Worm (Caenorhabditis elegans) whole organism, L1 larva: ENCODE data around the gene C23H3.5.

Experiments
- C04F5.9 ChIP-seq: sonication (generic microtip); optimal IDR thresholded peaks from 2 replicates; lab custom pipeline; 2016; ENCODE audit warnings: missing genetic modification characterization, missing compliant biosample characterization
- C16A3.4 ChIP-seq: fragments of 150-350 bp; optimal IDR thresholded peaks from 2 replicates; lab custom pipeline; 2014; ENCODE audit warnings: missing biosample characterization, missing genetic modification characterization
- C34B4.2 ChIP-seq: sonication (generic microtip); optimal IDR thresholded peaks from 2 replicates; lab custom pipeline; 2017; ENCODE audit warnings: mild to moderate bottlenecking, missing genetic modification characterization, missing compliant biosample characterization
- aha-1 ChIP-seq: fragments of 150-350 bp; optimal IDR thresholded peaks from 2 replicates; lab custom pipeline; 2014; ENCODE audit warnings: missing biosample characterization, missing genetic modification characterization
- aly-2 ChIP-seq: fragments of 150-350 bp; optimal IDR thresholded peaks from 2 replicates; lab custom pipeline; 2014; ENCODE audit warnings: missing biosample characterization, missing genetic modification characterization
- blmp-1 ChIP-seq: fragments of 150-350 bp; optimal IDR thresholded peaks from 2 replicates; lab custom pipeline; 2014; ENCODE audit warnings: missing biosample characterization, missing genetic modification characterization
- ceh-63 ChIP-seq: fragments of 200-800 bp; sonication (Bioruptor generic); optimal IDR thresholded peaks from 2 replicates; lab custom pipeline; 2018; ENCODE audit warnings: mild to moderate bottlenecking, missing genetic modification characterization, missing compliant biosample characterization
- ceh-88 ChIP-seq: fragments of 200-800 bp; sonication (Bioruptor generic); IDR thresholded peaks from 2 replicates; pipeline ENCODE4 v1.3.6; 2022; ENCODE audit warnings: missing genetic modification characterization, missing compliant biosample characterization
- dpl-1 ChIP-seq, 3 experiments: fragments of 150-350 bp in 2 of 3; sonication (generic microtip) in 1 of 3; optimal IDR thresholded peaks; 2 replicates each; lab custom pipeline; 2014 to 2017; ENCODE audit warnings: missing biosample characterization in 3 of 3, missing genetic modification characterization in 3 of 3, missing genetic modification reagents in 3 of 3
- ets-5 ChIP-seq: fragments of 200-800 bp; sonication (Bioruptor generic); IDR thresholded peaks from 2 replicates; pipeline ENCODE4 v1.3.6; 2022; ENCODE audit warnings: missing genetic modification characterization, missing compliant biosample characterization
- fkh-10 ChIP-seq: sonication (generic microtip); optimal IDR thresholded peaks from 2 replicates; lab custom pipeline; 2017; ENCODE audit warnings: missing biosample characterization, missing genetic modification reagents, missing genetic modification characterization
- fkh-4 ChIP-seq: sonication (generic microtip); optimal IDR thresholded peaks from 2 replicates; lab custom pipeline; 2016; ENCODE audit warnings: missing compliant biosample characterization, missing genetic modification characterization, borderline replicate concordance
- fkh-8 ChIP-seq: sonication (generic microtip); optimal IDR thresholded peaks from 2 replicates; lab custom pipeline; 2016; ENCODE audit warnings: mild to moderate bottlenecking, missing genetic modification characterization, missing compliant biosample characterization
- hlh-17 ChIP-seq: fragments of 200-800 bp; sonication (Bioruptor generic); optimal IDR thresholded peaks from 2 replicates; lab custom pipeline; 2018; ENCODE audit warnings: missing genetic modification characterization, mild to moderate bottlenecking, missing compliant biosample characterization, moderate library complexity, borderline replicate concordance
- hlh-4 ChIP-seq: sonication (generic microtip); optimal IDR thresholded peaks from 2 replicates; lab custom pipeline; 2016; ENCODE audit warnings: mild to moderate bottlenecking, missing genetic modification characterization, missing compliant biosample characterization
- irx-1 ChIP-seq: sonication (generic microtip); optimal IDR thresholded peaks from 2 replicates; lab custom pipeline; 2016; ENCODE audit warnings: missing genetic modification characterization, missing compliant biosample characterization
- jun-1 ChIP-seq: fragments of 150-350 bp; optimal IDR thresholded peaks from 2 replicates; lab custom pipeline; 2014; ENCODE audit warnings: missing biosample characterization, missing genetic modification reagents, missing genetic modification characterization
- lin-13 ChIP-seq: fragments of 150-350 bp; optimal IDR thresholded peaks from 2 replicates; lab custom pipeline; 2014; ENCODE audit warnings: missing biosample characterization, missing genetic modification reagents, missing genetic modification characterization
- lin-14 ChIP-seq: fragments of 200-800 bp; sonication (Bioruptor generic); optimal IDR thresholded peaks from 2 replicates; lab custom pipeline; 2018; ENCODE audit warnings: mild to moderate bottlenecking, missing genetic modification characterization, moderate library complexity, missing compliant biosample characterization
- lsy-2 ChIP-seq, 2 experiments: fragments of 150-350 bp; optimal IDR thresholded peaks; 2 replicates each; lab custom pipeline; 2014; ENCODE audit warnings: missing biosample characterization in 2 of 2, missing genetic modification characterization in 2 of 2
- mab-9 ChIP-seq: fragments of 200-800 bp; sonication (Bioruptor generic); IDR thresholded peaks from 2 replicates; pipeline ENCODE4 v1.3.6; 2022; ENCODE audit warnings: missing genetic modification reagents, missing genetic modification characterization, missing compliant biosample characterization
- mdl-1 ChIP-seq, 2 experiments: fragments of 150-350 bp; optimal IDR thresholded peaks; 2 replicates each; lab custom pipeline; 2014 to 2017; ENCODE audit warnings: missing biosample characterization in 2 of 2, missing genetic modification characterization in 2 of 2, inconsistent platforms in 1 of 2
- mep-1 ChIP-seq: fragments of 150-350 bp; optimal IDR thresholded peaks from 2 replicates; lab custom pipeline; 2014; ENCODE audit warnings: missing biosample characterization, missing genetic modification characterization
- nhr-12 ChIP-seq: sonication (generic microtip); optimal IDR thresholded peaks from 2 replicates; lab custom pipeline; 2017; ENCODE audit warnings: missing biosample characterization, missing genetic modification characterization
- nhr-19 ChIP-seq: fragments of 200-800 bp; sonication (Bioruptor generic); conservative IDR thresholded peaks from 2 replicates; pipeline ENCODE4 v1.3.6; 2022; ENCODE audit warnings: missing genetic modification characterization, missing compliant biosample characterization
- nhr-20 ChIP-seq: sonication (generic microtip); optimal IDR thresholded peaks from 2 replicates; lab custom pipeline; 2016; ENCODE audit warnings: mild to moderate bottlenecking, missing genetic modification characterization, missing compliant biosample characterization
- nhr-237 ChIP-seq: fragments of 150-350 bp; optimal IDR thresholded peaks from 2 replicates; lab custom pipeline; 2014; ENCODE audit warnings: missing biosample characterization, missing genetic modification characterization
- nhr-47 ChIP-seq: sonication (generic microtip); optimal IDR thresholded peaks from 2 replicates; lab custom pipeline; 2016; ENCODE audit warnings: mild to moderate bottlenecking, missing genetic modification characterization, moderate library complexity, missing compliant biosample characterization
- nhr-77 ChIP-seq: fragments of 150-350 bp; optimal IDR thresholded peaks from 2 replicates; lab custom pipeline; 2014; ENCODE audit warnings: missing biosample characterization, missing genetic modification characterization
- nhr-85 ChIP-seq: sonication (generic microtip); peaks from one replicate; lab custom pipeline; 2016; ENCODE audit warnings: missing genetic modification characterization, inconsistent platforms, missing compliant biosample characterization
- rnt-1 ChIP-seq: sonication (generic microtip); optimal IDR thresholded peaks from 2 replicates; lab custom pipeline; 2016; ENCODE audit warnings: mild to moderate bottlenecking, missing genetic modification characterization, moderate library complexity, missing compliant biosample characterization
- snpc-4 ChIP-seq: fragments of 150-350 bp; optimal IDR thresholded peaks from 2 replicates; lab custom pipeline; 2014; ENCODE audit warnings: missing biosample characterization, missing genetic modification characterization
- sptf-1 ChIP-seq: fragments of 150-350 bp; optimal IDR thresholded peaks from 2 replicates; lab custom pipeline; 2014; ENCODE audit warnings: missing biosample characterization, missing genetic modification characterization
- sup-37 ChIP-seq: fragments of 200-800 bp; sonication (Bioruptor generic); optimal IDR thresholded peaks from 2 replicates; lab custom pipeline; 2018; ENCODE audit warnings: mild to moderate bottlenecking, missing genetic modification characterization, missing compliant biosample characterization
- swsn-7 ChIP-seq: sonication (generic microtip); optimal IDR thresholded peaks from 2 replicates; lab custom pipeline; 2016; ENCODE audit warnings: missing genetic modification characterization, missing compliant biosample characterization
- tbx-2 ChIP-seq: sonication (generic microtip); optimal IDR thresholded peaks from 2 replicates; lab custom pipeline; 2016; ENCODE audit warnings: missing genetic modification characterization, missing compliant biosample characterization
- unc-30 ChIP-seq: sonication (generic microtip); optimal IDR thresholded peaks from 2 replicates; lab custom pipeline; 2017; ENCODE audit warnings: missing biosample characterization, missing genetic modification characterization
- unc-62 ChIP-seq: fragments of 150-350 bp; optimal IDR thresholded peaks from 2 replicates; lab custom pipeline; 2014; ENCODE audit warnings: missing biosample characterization, missing genetic modification reagents, missing genetic modification characterization
- unc-86 ChIP-seq: sonication (generic microtip); optimal IDR thresholded peaks from 2 replicates; lab custom pipeline; 2016; ENCODE audit warnings: missing genetic modification characterization, missing compliant biosample characterization
- vab-15 ChIP-seq: sonication (generic microtip); optimal IDR thresholded peaks from 2 replicates; lab custom pipeline; 2017; ENCODE audit warnings: missing genotype, mild to moderate bottlenecking, missing genetic modification characterization, missing compliant biosample characterization
- xbp-1 ChIP-seq: sonication (generic microtip); optimal IDR thresholded peaks from 2 replicates; lab custom pipeline; 2016; ENCODE audit warnings: missing genetic modification characterization, missing compliant biosample characterization
- zag-1 ChIP-seq: fragments of 150-350 bp; optimal IDR thresholded peaks from 2 replicates; lab custom pipeline; 2014; ENCODE audit warnings: missing biosample characterization, missing genetic modification characterization
- ztf-4 ChIP-seq: fragments of 150-350 bp; optimal IDR thresholded peaks from 2 replicates; lab custom pipeline; 2014; ENCODE audit warnings: missing biosample characterization, missing genetic modification characterization

C23H3.5 gene

DNA sequence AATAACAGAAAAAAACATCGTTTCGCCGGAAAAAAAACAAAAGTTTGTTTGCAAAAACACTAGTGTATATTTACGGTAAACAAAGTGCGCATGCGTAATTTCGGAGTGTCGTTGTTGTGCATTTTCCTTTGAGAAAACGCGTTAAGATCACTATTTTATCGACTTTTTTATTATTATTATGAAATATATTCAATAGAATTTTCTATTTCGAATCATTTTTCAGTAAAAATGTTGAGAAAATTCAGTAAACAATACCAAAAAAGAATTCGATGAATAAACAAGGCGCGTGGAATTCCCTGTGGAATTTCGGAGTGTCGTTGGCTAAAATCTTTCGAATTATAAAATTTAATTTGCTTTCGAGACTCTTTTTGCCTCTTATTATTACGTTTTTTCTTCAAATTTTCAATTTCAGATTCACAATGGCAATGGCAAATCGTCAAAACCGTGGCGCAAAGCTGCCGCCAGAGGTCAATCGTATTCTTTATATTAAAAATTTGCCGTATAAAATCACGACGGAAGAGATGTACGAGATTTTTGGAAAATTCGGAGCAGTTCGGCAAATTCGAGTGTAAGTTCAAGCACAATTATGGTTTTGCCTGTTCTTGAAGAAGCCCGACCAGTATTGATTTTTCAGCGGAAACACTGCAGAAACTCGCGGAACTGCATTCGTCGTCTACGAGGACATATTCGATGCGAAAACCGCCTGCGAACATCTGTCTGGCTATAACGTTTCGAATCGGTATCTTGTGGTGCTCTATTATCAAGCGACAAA is 50.8 kb downstream of the C23H3.5 start, which contains the start of the genes luc-7L3 and sftb-6 (continued):
- no peak for TF ChIP-seq ztf-4
- TF ChIP-seq nhr-19 (GFP tag; lab: Robert Waterston, UW), result peak; percentile 75
- TF ChIP-seq lin-13, result no peak
- TF ChIP-seq snpc-4 (tag; lab: Kevin White, UChicago), result no peak
- TF ChIP-seq mab-9 (GFP tag; lab: Robert Waterston, UW), result peak; percentile 74; the same call in 1 of the 2 replicates
- no peak for TF ChIP-seq fkh-10
- TF ChIP-seq C04F5.9, result peak; percentile 54
- TF ChIP-seq dpl-1 (GFP tag; optimal IDR thresholded peaks at IDR 0.05; lab: Kevin White, UChicago), result peak; percentile 40 to 68 (median 50)
- no peak for TF ChIP-seq unc-62 (GFP tag; lab: Kevin White, UChicago)
- TF ChIP-seq blmp-1 (tag; lab: Kevin White, UChicago), result peak; percentile 22
- TF ChIP-seq swsn-7 (tag; lab: Kevin White, UChicago), result peak; percentile 79
- TF ChIP-seq sup-37 (GFP tag; lab: Kevin White, UChicago), result peak; percentile 50
- TF ChIP-seq ceh-63, result no peak
- TF ChIP-seq nhr-77 (tag; lab: Kevin White, UChicago), result peak; percentile 24
- peak; percentile 49 for TF ChIP-seq C16A3.4 (tag; lab: Kevin White, UChicago)
- peak; percentile 62 for TF ChIP-seq nhr-20 (tag; lab: Kevin White, UChicago)
- no peak for TF ChIP-seq aha-1 (tag; lab: Kevin White, UChicago)
- TF ChIP-seq hlh-17, result no peak
- no peak for TF ChIP-seq fkh-4
- peak; percentile 75 for TF ChIP-seq tbx-2 (tag; lab: Kevin White, UChicago)
- peak; percentile 19 for TF ChIP-seq rnt-1 (tag; lab: Kevin White, UChicago)
- no peak for TF ChIP-seq aly-2 (tag; lab: Kevin White, UChicago)
- peak; percentile 89 for TF ChIP-seq nhr-47 (tag; lab: Kevin White, UChicago)
- TF ChIP-seq unc-30 (tag; lab: Kevin White, UChicago), result no peak
- peak; percentile 76 for TF ChIP-seq fkh-8 (tag; lab: Kevin White, UChicago)
- peak; percentile 53 for TF ChIP-seq unc-86
- no peak for TF ChIP-seq lin-14 (GFP tag; lab: Kevin White, UChicago)
- TF ChIP-seq irx-1, result peak; percentile 73
- no peak for TF ChIP-seq zag-1 (tag; lab: Kevin White, UChicago)
- peak; percentile 74 to 81 for TF ChIP-seq lsy-2 (tag; optimal IDR thresholded peaks at IDR 0.05; lab: Kevin White, UChicago)
- no peak for TF ChIP-seq nhr-237 (tag; lab: Kevin White, UChicago)
- no peak for TF ChIP-seq ets-5 (GFP tag; lab: Robert Waterston, UW)
- TF ChIP-seq C34B4.2 (tag; lab: Kevin White, UChicago), result no peak
- no peak for TF ChIP-seq sptf-1 (tag; lab: Kevin White, UChicago)
- peak; percentile 86 for TF ChIP-seq nhr-85 (tag; lab: Kevin White, UChicago)
- no peak for TF ChIP-seq mdl-1 (tag; optimal IDR thresholded peaks at IDR 0.05; lab: Kevin White, UChicago)
- peak; percentile 67 for TF ChIP-seq ceh-88 (GFP tag; lab: Robert Waterston, UW)
- peak; percentile 55 for TF ChIP-seq mep-1 (tag; lab: Kevin White, UChicago)
- TF ChIP-seq vab-15 (tag; lab: Kevin White, UChicago), result no peak
- no peak for TF ChIP-seq jun-1 (tag; lab: Kevin White, UChicago)
- no peak for TF ChIP-seq hlh-4 (tag; lab: Kevin White, UChicago)
- peak; percentile 74 for TF ChIP-seq xbp-1 (tag; lab: Kevin White, UChicago)
- no peak for TF ChIP-seq nhr-12 (tag; lab: Kevin White, UChicago)
